Worm (Caenorhabditis elegans) whole organism, L2 larva: Measurements from ENCODE around the gene B0457.6.

ENCODE experiments used
- sma-9 ChIP-seq, 2 experiments: fragments of 150-350 bp in 1 of 2; sonication (generic microtip) in 1 of 2; optimal IDR thresholded peaks; 2 replicates each; lab custom pipeline; 2014 to 2016; ENCODE audit warnings: missing genetic modification characterization in 2 of 2, mild to moderate bottlenecking in 1 of 2, missing biosample characterization in 1 of 2, missing compliant biosample characterization in 1 of 2, missing genetic modification reagents in 1 of 2, moderate library complexity in 1 of 2
- snpc-4 ChIP-seq: fragments of 150-350 bp; optimal IDR thresholded peaks from 2 replicates; lab custom pipeline; 2014; ENCODE audit warnings: missing biosample characterization, missing genetic modification characterization
- ztf-4 ChIP-seq: fragments of 150-350 bp; optimal IDR thresholded peaks from 2 replicates; lab custom pipeline; 2014; ENCODE audit warnings: missing biosample characterization, missing genetic modification characterization

ce11 chrII:8927253-8927791, 5.1 kb downstream of the B0457.6 start, which contains the start of gene cct-2:
- TF ChIP-seq ztf-4 (tag; lab: Kevin White, UChicago): peak; percentile 15
- no peak for TF ChIP-seq sma-9 (GFP tag; optimal IDR thresholded peaks at IDR 0.05; lab: Kevin White, UChicago)
- no peak for TF ChIP-seq sma-9 (tag; optimal IDR thresholded peaks at IDR 0.05; lab: Kevin White, UChicago)
- no peak for TF ChIP-seq snpc-4 (tag; lab: Kevin White, UChicago)
